Fruit fly (Drosophila melanogaster) whole organism, embryonic: ENCODE results near the gene Roc1b.

Source experiments
- Asciz ChIP-seq: fragments of 200-800 bp; sonication (Bioruptor generic); optimal IDR thresholded peaks from 2 replicates; lab custom pipeline; 2017; ENCODE audit warnings: missing biosample characterization, mild to moderate bottlenecking, missing genetic modification characterization, missing genetic modification reagents
- CG10321 ChIP-seq: fragments of 200-800 bp; sonication (Bioruptor generic); IDR thresholded peaks from 2 replicates; pipeline ENCODE4 v1.3.6; 2022; ENCODE audit warnings: missing biosample characterization, missing genetic modification characterization
- CG11560 ChIP-seq: fragments of 200-800 bp; sonication (Bioruptor generic); IDR thresholded peaks from 3 replicates; pipeline ENCODE4 v1.3.6; 2022; ENCODE audit warnings: missing biosample characterization, missing genetic modification characterization
- CG12659 ChIP-seq: fragments of 200-800 bp; sonication (Bioruptor generic); optimal IDR thresholded peaks from 3 replicates; lab custom pipeline; 2017; ENCODE audit warnings: mild to moderate bottlenecking, missing biosample characterization, missing genetic modification reagents, missing genetic modification characterization
- CG14050 ChIP-seq: fragments of 200-800 bp; sonication (Bioruptor generic); IDR thresholded peaks from 3 replicates; pipeline ENCODE4 v1.3.6; 2022; ENCODE audit warnings: missing biosample characterization, missing genetic modification characterization
- CG14441 ChIP-seq: fragments of 200-800 bp; sonication (Bioruptor generic); IDR thresholded peaks from 2 replicates; pipeline ENCODE4 v1.3.6; 2022; ENCODE audit warnings: missing biosample characterization, missing genetic modification characterization
- CG14860 ChIP-seq: fragments of 200-800 bp; sonication (Bioruptor generic); IDR thresholded peaks from 3 replicates; pipeline ENCODE4 v1.3.6; 2022; ENCODE audit warnings: missing biosample characterization, missing genetic modification characterization; ENCODE audit not compliant: partially characterized antibody
- CG16813 ChIP-seq: fragments of 200-800 bp; sonication (Bioruptor generic); IDR thresholded peaks from 3 replicates; pipeline ENCODE4 v1.3.6; 2022; ENCODE audit warnings: missing biosample characterization, missing genetic modification characterization; ENCODE audit not compliant: partially characterized antibody
- CG17802 ChIP-seq: fragments of 200-800 bp; sonication (Bioruptor generic); optimal IDR thresholded peaks from 2 replicates; lab custom pipeline; 2018; ENCODE audit warnings: missing biosample characterization, mild to moderate bottlenecking, missing genetic modification characterization, moderate library complexity
- CG18011 ChIP-seq: fragments of 200-800 bp; sonication (Bioruptor generic); optimal IDR thresholded peaks from 2 replicates; lab custom pipeline; 2017; ENCODE audit warnings: missing biosample characterization, missing genetic modification characterization, mild to moderate bottlenecking, moderate library complexity, missing genotype
- CG30020 ChIP-seq: fragments of 200-800 bp; optimal IDR thresholded peaks from 2 replicates; lab custom pipeline; 2019; ENCODE audit warnings: missing biosample characterization, mild to moderate bottlenecking, missing genetic modification characterization, moderate library complexity
- CG30403 ChIP-seq: fragments of 200-800 bp; sonication (Bioruptor generic); optimal IDR thresholded peaks from 3 replicates; lab custom pipeline; 2016; ENCODE audit warnings: missing biosample characterization, missing genetic modification characterization
- CG30431 ChIP-seq: fragments of 200-800 bp; sonication (Bioruptor generic); optimal IDR thresholded peaks from 2 replicates; lab custom pipeline; 2017; ENCODE audit warnings: missing biosample characterization, missing genetic modification characterization
- CG3065 ChIP-seq: fragments of 200-800 bp; sonication (Bioruptor generic); optimal IDR thresholded peaks from 2 replicates; lab custom pipeline; 2016; ENCODE audit warnings: missing biosample characterization, missing genetic modification characterization
- CG34422 ChIP-seq: fragments of 200-800 bp; sonication (Bioruptor generic); IDR thresholded peaks from 3 replicates; pipeline ENCODE4 v1.3.6; 2022; ENCODE audit warnings: missing biosample characterization, missing genetic modification characterization
- CG3847 ChIP-seq: fragments of 200-800 bp; sonication (Bioruptor generic); IDR thresholded peaks from 2 replicates; pipeline ENCODE4 v1.3.6; 2022; ENCODE audit warnings: missing biosample characterization, missing genetic modification characterization
- CG6765 ChIP-seq: fragments of 200-800 bp; sonication (Bioruptor generic); optimal IDR thresholded peaks from 3 replicates; lab custom pipeline; 2017; ENCODE audit warnings: missing biosample characterization, mild to moderate bottlenecking, missing genetic modification characterization
- CG6854 ChIP-seq: fragments of 200-800 bp; sonication (Bioruptor generic); optimal IDR thresholded peaks from 3 replicates; lab custom pipeline; 2017; ENCODE audit warnings: missing biosample characterization, mild to moderate bottlenecking, missing genetic modification characterization
- CG7556 ChIP-seq: fragments of 200-800 bp; sonication (Bioruptor generic); optimal IDR thresholded peaks from 2 replicates; lab custom pipeline; 2017; ENCODE audit warnings: missing biosample characterization, mild to moderate bottlenecking, missing genetic modification characterization
- CG9437 ChIP-seq: fragments of 200-800 bp; sonication (Bioruptor generic); optimal IDR thresholded peaks from 2 replicates; lab custom pipeline; 2018; ENCODE audit warnings: missing biosample characterization, mild to moderate bottlenecking, missing genetic modification characterization
- CG9932 ChIP-seq: fragments of 200-800 bp; sonication (Bioruptor generic); IDR thresholded peaks from 2 replicates; pipeline ENCODE4 v1.3.6; 2022; ENCODE audit warnings: missing biosample characterization, missing genetic modification characterization
- CrebB ChIP-seq: fragments of 200-800 bp; sonication (Bioruptor generic); optimal IDR thresholded peaks from 3 replicates; lab custom pipeline; 2018; ENCODE audit warnings: missing biosample characterization, mild to moderate bottlenecking, missing genetic modification characterization
- D ChIP-seq, 2 experiments: fragments of 200-800 bp in 1 of 2; fragments of >200 bp in 1 of 2; sonication (Bioruptor generic) in 1 of 2; optimal IDR thresholded peaks; 2 replicates in 1 of 2; 3 replicates in 1 of 2; lab custom pipeline; 2017; ENCODE audit warnings: mild to moderate bottlenecking in 1 of 2, missing biosample characterization in 1 of 2, missing genetic modification characterization in 1 of 2, missing genetic modification reagents in 1 of 2
- Dek ChIP-seq: fragments of 200-800 bp; sonication (Bioruptor generic); optimal IDR thresholded peaks from 3 replicates; lab custom pipeline; 2019; ENCODE audit warnings: missing biosample characterization, mild to moderate bottlenecking, missing genetic modification characterization, moderate library complexity
- Dip3 ChIP-seq: fragments of 200-800 bp; sonication (Bioruptor generic); optimal IDR thresholded peaks from 3 replicates; lab custom pipeline; 2016; ENCODE audit warnings: missing biosample characterization, missing genetic modification characterization
- Elba2 ChIP-seq: fragments of 200-800 bp; sonication (Bioruptor generic); optimal IDR thresholded peaks from 3 replicates; lab custom pipeline; 2016; ENCODE audit warnings: missing biosample characterization, missing genetic modification characterization
- Fer2 ChIP-seq: fragments of 200-800 bp; sonication (Bioruptor generic); optimal IDR thresholded peaks from 2 replicates; lab custom pipeline; 2018; ENCODE audit warnings: missing biosample characterization, mild to moderate bottlenecking, missing genetic modification characterization, moderate library complexity
- Gug ChIP-seq: fragments of 200-800 bp; sonication (Bioruptor generic); IDR thresholded peaks from 4 replicates; pipeline ENCODE4 v1.3.6; 2022; ENCODE audit warnings: missing biosample characterization, missing genetic modification characterization
- Hey ChIP-seq: fragments of 200-800 bp; sonication (Bioruptor generic); optimal IDR thresholded peaks from 3 replicates; lab custom pipeline; 2018; ENCODE audit warnings: missing biosample characterization, mild to moderate bottlenecking, missing genetic modification characterization
- MESR4 ChIP-seq: fragments of 200-800 bp; sonication (Bioruptor generic); optimal IDR thresholded peaks from 2 replicates; lab custom pipeline; 2018; ENCODE audit warnings: missing biosample characterization, mild to moderate bottlenecking, missing genetic modification characterization, moderate library complexity
- Mrtf ChIP-seq: fragments of 200-800 bp; sonication (Bioruptor generic); IDR thresholded peaks from 3 replicates; pipeline ENCODE4 v1.3.6; 2022; ENCODE audit warnings: missing biosample characterization, missing genetic modification characterization
- Scr ChIP-seq: fragments of 200-800 bp; sonication (Bioruptor generic); IDR thresholded peaks from 2 replicates; pipeline ENCODE4 v1.3.6; 2022; ENCODE audit warnings: missing biosample characterization, missing genetic modification characterization; ENCODE audit not compliant: partially characterized antibody
- Sox102F ChIP-seq: fragments of 200-800 bp; sonication (Bioruptor generic); optimal IDR thresholded peaks from 2 replicates; lab custom pipeline; 2018; ENCODE audit warnings: missing biosample characterization, mild to moderate bottlenecking, missing genetic modification characterization, moderate library complexity
- Trl ChIP-seq, 3 experiments: fragments of >200 bp in 2 of 3; fragments of 200-800 bp in 1 of 3; sonication (Bioruptor generic) in 1 of 3; optimal IDR thresholded peaks; 2 replicates in 1 of 3; 3 replicates in 2 of 3; lab custom pipeline; 2016 to 2017; ENCODE audit warnings: missing biosample characterization in 1 of 3, missing genetic modification characterization in 1 of 3
- ab ChIP-seq: fragments of 200-800 bp; sonication (Bioruptor generic); optimal IDR thresholded peaks from 2 replicates; lab custom pipeline; 2016; ENCODE audit warnings: missing biosample characterization, missing genetic modification characterization
- caup ChIP-seq: fragments of 200-800 bp; sonication (Bioruptor generic); optimal IDR thresholded peaks from 3 replicates; lab custom pipeline; 2017; ENCODE audit warnings: missing biosample characterization, mild to moderate bottlenecking, missing genetic modification characterization, moderate library complexity; ENCODE audit not compliant: severe bottlenecking
- chn ChIP-seq: fragments of 200-800 bp; sonication (Bioruptor generic); optimal IDR thresholded peaks from 2 replicates; lab custom pipeline; 2016; ENCODE audit warnings: missing biosample characterization, missing genetic modification characterization
- jumu ChIP-seq: fragments of 200-800 bp; sonication (Bioruptor generic); optimal IDR thresholded peaks from 3 replicates; lab custom pipeline; 2016; ENCODE audit warnings: missing biosample characterization, missing genetic modification characterization
- kah ChIP-seq: fragments of 200-800 bp; sonication (Bioruptor generic); optimal IDR thresholded peaks from 2 replicates; lab custom pipeline; 2018; ENCODE audit warnings: missing biosample characterization, mild to moderate bottlenecking, missing genetic modification characterization
- knrl ChIP-seq: fragments of 200-800 bp; sonication (Bioruptor generic); IDR thresholded peaks from 3 replicates; pipeline ENCODE4 v1.3.6; 2022; ENCODE audit warnings: missing biosample characterization, missing genetic modification characterization; ENCODE audit not compliant: partially characterized antibody
- mam ChIP-seq: fragments of 200-800 bp; sonication (Bioruptor generic); optimal IDR thresholded peaks from 3 replicates; lab custom pipeline; 2016; ENCODE audit warnings: missing biosample characterization, missing genetic modification characterization
- mld ChIP-seq: fragments of 200-800 bp; sonication (Bioruptor generic); IDR thresholded peaks from 3 replicates; pipeline ENCODE4 v1.3.6; 2022; ENCODE audit warnings: missing biosample characterization, missing genetic modification characterization; ENCODE audit not compliant: partially characterized antibody
- pho ChIP-seq: fragments of 200-800 bp; sonication (Bioruptor generic); optimal IDR thresholded peaks from 2 replicates; lab custom pipeline; 2016; ENCODE audit warnings: missing biosample characterization, missing genetic modification characterization
- repo ChIP-seq: fragments of 200-800 bp; sonication (Bioruptor generic); optimal IDR thresholded peaks from 2 replicates; lab custom pipeline; 2016; ENCODE audit warnings: missing biosample characterization, missing genetic modification characterization
- stc ChIP-seq: fragments of 200-800 bp; sonication (Bioruptor generic); IDR thresholded peaks from 2 replicates; pipeline ENCODE4 v1.3.6; 2022; ENCODE audit warnings: missing biosample characterization, missing genetic modification characterization
- stwl ChIP-seq: fragments of 200-800 bp; sonication (Bioruptor generic); optimal IDR thresholded peaks from 3 replicates; lab custom pipeline; 2018; ENCODE audit warnings: missing biosample characterization, mild to moderate bottlenecking, missing genetic modification characterization, moderate library complexity
- sug ChIP-seq: fragments of 200-800 bp; optimal IDR thresholded peaks from 2 replicates; lab custom pipeline; 2019; ENCODE audit warnings: missing biosample characterization, mild to moderate bottlenecking, missing genetic modification characterization, moderate library complexity
- zfh1 ChIP-seq: fragments of 200-800 bp; sonication (Bioruptor generic); IDR thresholded peaks from 3 replicates; pipeline ENCODE4 v1.3.6; 2022; ENCODE audit warnings: missing biosample characterization, missing genetic modification characterization

Roc1b gene

dm6 chr3L:349751-350150, 8.0 kb upstream of the Roc1b start (continued):
- TF ChIP-seq CG30431 (GFP tag; lab: Kevin White, UChicago) (no peak), CG16813 (GFP tag; lab: Robert Waterston, UW) (no peak), repo (GFP tag; lab: Kevin White, UChicago) (no peak), knrl (no peak), Gug (GFP tag; lab: Robert Waterston, UW) (no peak), mld (no peak), CG3065 (GFP tag; lab: Kevin White, UChicago) (no peak), mam (GFP tag; lab: Kevin White, UChicago) (peak; percentile 15), CrebB (no peak), ab (GFP tag; lab: Kevin White, UChicago) (no peak), Elba2 (GFP tag; lab: Kevin White, UChicago) (no peak), caup (no peak), stwl (tag; lab: Kevin White, UChicago) (no peak), CG6765 (GFP tag; lab: Kevin White, UChicago) (no peak), MESR4 (GFP tag; lab: Kevin White, UChicago) (no peak), kah (GFP tag; lab: Kevin White, UChicago) (peak; percentile 56)

DNA sequence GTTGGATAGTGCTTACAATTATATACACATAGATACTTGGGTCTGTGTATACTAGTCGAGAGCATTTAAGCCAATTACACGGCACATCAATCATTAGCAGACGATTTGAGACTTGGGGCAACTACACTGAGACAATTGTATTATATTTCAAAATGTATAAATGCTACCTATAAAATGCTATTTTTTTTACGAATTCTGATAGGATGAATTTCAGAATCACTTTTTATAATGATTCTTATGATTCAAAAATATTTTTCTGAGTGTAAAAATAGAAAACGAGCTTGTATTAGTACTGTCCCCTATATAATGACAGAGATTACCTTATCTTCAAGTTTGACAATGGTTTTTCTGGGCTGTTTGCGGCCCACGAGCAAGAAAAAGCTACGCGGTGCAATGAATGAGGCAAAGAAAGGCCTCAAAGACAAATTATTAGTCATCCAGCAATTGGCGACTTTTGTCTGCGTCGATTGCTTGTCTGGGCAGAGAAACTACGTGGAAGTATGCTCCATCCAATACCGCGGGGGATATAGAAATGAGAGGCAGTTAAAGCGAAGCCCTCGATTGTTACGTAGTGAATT, 7.0 kb upstream of the Roc1b start:
- TF ChIP-seq CG10321 (GFP tag; lab: Robert Waterston, UW): no peak
- no peak for TF ChIP-seq D (optimal IDR thresholded peaks at IDR 0.05; lab: Kevin White, UChicago)
- no peak for TF ChIP-seq D (GFP tag; optimal IDR thresholded peaks at IDR 0.05; lab: Kevin White, UChicago)
- TF ChIP-seq CG3847: peak; percentile 45; the same call in 1 of the 2 replicates
- peak; percentile 76 for TF ChIP-seq stc (GFP tag; lab: Robert Waterston, UW)
- no peak for TF ChIP-seq CG18011 (GFP tag; lab: Kevin White, UChicago)
- peak; percentile 40 for TF ChIP-seq Fer2 (tag; lab: Kevin White, UChicago)
- TF ChIP-seq Dip3: peak; percentile 58
- TF ChIP-seq Asciz (GFP tag; lab: Kevin White, UChicago): peak; percentile 37
- peak; percentile 76 for TF ChIP-seq mam (GFP tag; lab: Kevin White, UChicago)
- TF ChIP-seq Sox102F: peak; percentile 80
- TF ChIP-seq CG17802: peak; percentile 42
- peak; percentile 78 for TF ChIP-seq CG34422 (GFP tag; lab: Robert Waterston, UW)
- peak; percentile 75 for TF ChIP-seq CG30403 (GFP tag; lab: Kevin White, UChicago)
- peak; percentile 0 for TF ChIP-seq chn (GFP tag; lab: Kevin White, UChicago)
- TF ChIP-seq jumu (GFP tag; lab: Kevin White, UChicago): no peak
- no peak for TF ChIP-seq CG14860
- peak; percentile 51 for TF ChIP-seq CG9437
- peak; percentile 64 for TF ChIP-seq Dek (tag; lab: Kevin White, UChicago)
- TF ChIP-seq Trl (optimal IDR thresholded peaks at IDR 0.05; lab: Kevin White, UChicago): no peak
- TF ChIP-seq Trl (GFP tag; optimal IDR thresholded peaks at IDR 0.05; lab: Kevin White, UChicago): peak; percentile 39
- peak; percentile 69 for TF ChIP-seq CG7556 (GFP tag; lab: Kevin White, UChicago)
- peak; percentile 45; the same call in 1 of the 3 replicates for TF ChIP-seq CG14050 (GFP tag; lab: Robert Waterston, UW)
- peak; percentile 70; the same call in 2 of the 3 replicates for TF ChIP-seq zfh1 (GFP tag; lab: Robert Waterston, UW)
- TF ChIP-seq CG14441 (GFP tag; lab: Robert Waterston, UW): peak; percentile 83
- peak; percentile 57 for TF ChIP-seq CG9932
- TF ChIP-seq Hey (tag; lab: Kevin White, UChicago): no peak
- TF ChIP-seq CG6854 (GFP tag; lab: Kevin White, UChicago): peak; percentile 0
- TF ChIP-seq Mrtf (GFP tag; lab: Robert Waterston, UW): peak; percentile 69
- no peak for TF ChIP-seq Scr (GFP tag; lab: Robert Waterston, UW)
- peak; percentile 67 for TF ChIP-seq sug (tag; lab: Kevin White, UChicago)
- peak; percentile 68 for TF ChIP-seq CG12659 (GFP tag; lab: Kevin White, UChicago)
- no peak for TF ChIP-seq CG30020 (tag; lab: Kevin White, UChicago)
- peak; percentile 49 for TF ChIP-seq pho (GFP tag; lab: Kevin White, UChicago)
- TF ChIP-seq CG11560: 0 out of 3 replicates have a peak, but pooled peaks have one; percentile 49
